Worm (Caenorhabditis elegans) whole organism, L2 larva: Measurements from ENCODE around the gene C16C8.17.
"Not testable (repeated sequence)": the region's sequence is repeated elsewhere in the genome, so short reads cannot be mapped to it uniquely, and the experiment has no call there.

Experiments used
- sem-4 ChIP-seq: fragments of 150-350 bp; optimal IDR thresholded peaks from 2 replicates; lab custom pipeline; 2014; ENCODE audit warnings: missing biosample characterization, missing genetic modification reagents, missing genetic modification characterization
- skn-1 ChIP-seq: sonication (generic microtip); optimal IDR thresholded peaks from 2 replicates; lab custom pipeline; 2017; ENCODE audit warnings: missing biosample characterization, missing genetic modification characterization
- ztf-1 ChIP-seq: fragments of 200-800 bp; sonication (Bioruptor generic); conservative IDR thresholded peaks from 2 replicates; pipeline ENCODE4 v1.3.6; 2022; ENCODE audit warnings: missing genetic modification characterization, missing compliant biosample characterization

Gene C16C8.17

DNA sequence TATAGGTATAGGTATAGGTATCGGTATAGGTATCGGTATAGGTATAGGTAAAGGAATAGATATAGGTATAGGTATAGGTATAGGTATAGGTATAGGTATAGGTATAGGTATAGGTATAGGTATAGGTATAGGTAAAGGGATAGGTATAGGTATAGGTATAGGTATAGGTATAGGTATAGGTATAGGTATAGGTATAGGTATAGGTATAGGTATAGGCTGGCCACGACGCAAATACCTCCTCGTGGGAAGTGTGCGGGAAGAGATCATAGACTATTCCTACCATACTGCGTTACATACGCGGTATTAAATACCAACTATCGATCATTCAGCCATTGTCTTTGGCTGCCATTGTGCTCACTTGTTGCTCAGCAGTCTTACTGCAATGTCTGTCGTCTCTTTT is 50.2 kb downstream of the C16C8.17 start, which contains the start of gene fbxb-112:
Gene fbxb-112, plus strand, starts transcription at position 301 of the 400 bp plus-strand sequence.
- not testable (repeated sequence) for TF ChIP-seq skn-1; ztf-1; sem-4 (tag; lab: Kevin White, UChicago)
